Worm (Caenorhabditis elegans): Measurements from ENCODE around the gene C25G4.3.

- no peak for TF ChIP-seq ceh-79 (tag; optimal IDR thresholded peaks at IDR 0.05)
- no peak for TF ChIP-seq ztf-3 (GFP tag; optimal IDR thresholded peaks at IDR 0.05)
Measured at ce11 chrIV:12456613-12457012, 10.9 kb upstream of the C25G4.3 start, which contains the start of gene C25G4.7.

Data from whole organism, young adult.